Worm (Caenorhabditis elegans) whole organism, L4/young adult: ENCODE results near the gene C28D4.10.

Source experiments
- dao-5 ChIP-seq: sonication (generic microtip); optimal IDR thresholded peaks from 2 replicates; lab custom pipeline; 2016; ENCODE audit warnings: missing genotype, missing genetic modification characterization, moderate library complexity, missing compliant biosample characterization
- him-1 ChIP-seq: sonication (generic microtip); optimal IDR thresholded peaks from 2 replicates; lab custom pipeline; 2016; ENCODE audit warnings: missing genotype, missing genetic modification reagents, missing genetic modification characterization, missing compliant biosample characterization

- TF ChIP-seq dao-5 (tag; lab: Kevin White, UChicago): no peak
- TF ChIP-seq him-1: no peak
Observed at ce11 chrIV:9723185-9723584, 15.1 kb upstream of the C28D4.10 start.
